Fruit fly (Drosophila melanogaster): Measurements from ENCODE around the gene CG17298.

The CG17298 gene

DNA sequence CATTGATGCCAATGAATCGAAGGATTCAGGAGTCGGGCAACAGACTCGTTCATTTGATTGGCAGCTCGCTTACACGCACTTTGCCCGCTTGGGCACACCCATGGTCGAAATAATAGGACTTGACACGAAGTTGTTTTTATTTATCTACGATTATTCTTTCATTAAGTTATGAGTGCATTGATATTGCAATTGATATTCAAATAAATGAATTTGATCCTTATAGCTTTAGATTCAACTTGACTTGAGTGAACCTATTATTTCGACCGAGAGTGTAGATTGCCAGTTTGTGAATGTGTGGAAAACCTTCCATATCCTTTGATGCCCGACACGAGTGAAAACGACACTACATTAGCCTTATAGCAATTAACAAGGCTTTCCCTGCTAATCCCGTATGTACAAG lies 47.5 kb downstream of the CG17298 start (continued):
- no peak for TF ChIP-seq CG15479 (GFP tag; optimal IDR thresholded peaks at IDR 0.05)
- no peak for TF ChIP-seq CG10565 (GFP tag; optimal IDR thresholded peaks at IDR 0.05)
- TF ChIP-seq CG12942 (GFP tag; optimal IDR thresholded peaks at IDR 0.05), result peak; percentile 15
- TF ChIP-seq ATbp (GFP tag; optimal IDR thresholded peaks at IDR 0.05), result peak; percentile 49
- TF ChIP-seq CG7786 (GFP tag; optimal IDR thresholded peaks at IDR 0.05), result peak; percentile 51
- TF ChIP-seq fd96Cb (tag; optimal IDR thresholded peaks at IDR 0.05), result no peak
- TF ChIP-seq CG10431 (GFP tag; optimal IDR thresholded peaks at IDR 0.05), result no peak
- TF ChIP-seq CG6791 (GFP tag; IDR thresholded peaks at IDR 0.05; ENCODE audit: partially characterized antibody), result no peak
- TF ChIP-seq oc (tag; optimal IDR thresholded peaks at IDR 0.05), result no peak
- TF ChIP-seq lab (GFP tag; optimal IDR thresholded peaks at IDR 0.05), result peak; percentile 45
- peak; percentile 51 for TF ChIP-seq fd102C (GFP tag; optimal IDR thresholded peaks at IDR 0.05)
- TF ChIP-seq pnt (GFP tag; optimal IDR thresholded peaks at IDR 0.05), result peak; percentile 36
- TF ChIP-seq otp (GFP tag; IDR thresholded peaks at IDR 0.05), result peak; percentile 49; the same call in 1 of the 3 replicates
- TF ChIP-seq ci (GFP tag; IDR thresholded peaks at IDR 0.05), result peak; percentile 84; the same call in 2 of the 3 replicates
- no peak for TF ChIP-seq lmd (GFP tag; IDR thresholded peaks at IDR 0.05)
- no peak for TF ChIP-seq Trl (optimal IDR thresholded peaks at IDR 0.05)
- TF ChIP-seq Trl (GFP tag; optimal IDR thresholded peaks at IDR 0.05), result peak; percentile 14
- TF ChIP-seq pho (GFP tag; optimal IDR thresholded peaks at IDR 0.05), result no peak
- TF ChIP-seq Atf6 (GFP tag; IDR thresholded peaks at IDR 0.05), result peak; percentile 52; the same call in 1 of the 2 replicates
- TF ChIP-seq chn (GFP tag; optimal IDR thresholded peaks at IDR 0.05), result peak; percentile 54
- no peak for TF ChIP-seq sc (optimal IDR thresholded peaks at IDR 0.05)
- peak; percentile 14 for TF ChIP-seq sc (GFP tag; optimal IDR thresholded peaks at IDR 0.05)
- peak; percentile 57 for TF ChIP-seq CG7556 (GFP tag; optimal IDR thresholded peaks at IDR 0.05)
- TF ChIP-seq Tbp (GFP tag; optimal IDR thresholded peaks at IDR 0.05), result no peak
- no peak for TF ChIP-seq Hmx (GFP tag; optimal IDR thresholded peaks at IDR 0.05)
- TF ChIP-seq usp (GFP tag; optimal IDR thresholded peaks at IDR 0.05), result no peak
- peak; percentile 48 for TF ChIP-seq Chrac-16 (GFP tag; optimal IDR thresholded peaks at IDR 0.05)
- TF ChIP-seq CG6689 (GFP tag; IDR thresholded peaks at IDR 0.05), result 0 out of 2 replicates have a peak, but pooled peaks have one; percentile 16
- TF ChIP-seq prd (optimal IDR thresholded peaks at IDR 0.05), result no peak
- TF ChIP-seq prd (GFP tag; IDR thresholded peaks at IDR 0.05), result peak; percentile 68; the same call in 2 of the 3 replicates
- no peak for TF ChIP-seq tup (GFP tag; optimal IDR thresholded peaks at IDR 0.05)
- no peak for TF ChIP-seq yki (optimal IDR thresholded peaks at IDR 0.05)
- peak; percentile 70 for TF ChIP-seq CG14014 (GFP tag; IDR thresholded peaks at IDR 0.05)
- peak; percentile 41; the same call in 1 of the 3 replicates for TF ChIP-seq CG7357 (GFP tag; IDR thresholded peaks at IDR 0.05)
- peak; percentile 15 for TF ChIP-seq Spps (tag; optimal IDR thresholded peaks at IDR 0.05)
- TF ChIP-seq trem (tag; optimal IDR thresholded peaks at IDR 0.05), result peak; percentile 58
- TF ChIP-seq CG8924 (tag; optimal IDR thresholded peaks at IDR 0.05), result peak; percentile 69
- TF ChIP-seq CG11695 (GFP tag; IDR thresholded peaks at IDR 0.05), result peak; percentile 61; the same call in 1 of the 3 replicates
- peak; percentile 64 for TF ChIP-seq Sox102F (GFP tag; optimal IDR thresholded peaks at IDR 0.05)
- peak; percentile 48 for TF ChIP-seq HLH3B (GFP tag; IDR thresholded peaks at IDR 0.05)
- TF ChIP-seq CG12391 (tag; optimal IDR thresholded peaks at IDR 0.05), result peak; percentile 77
- TF ChIP-seq HLHmδ (GFP tag; optimal IDR thresholded peaks at IDR 0.05), result no peak
- TF ChIP-seq hbn (GFP tag; IDR thresholded peaks at IDR 0.05; ENCODE audit: partially characterized antibody), result no peak
- TF ChIP-seq dmrt99B (tag; optimal IDR thresholded peaks at IDR 0.05), result peak; percentile 66
- no peak for TF ChIP-seq Hr39 (optimal IDR thresholded peaks at IDR 0.05)
- peak; percentile 37 for TF ChIP-seq kah (GFP tag; optimal IDR thresholded peaks at IDR 0.05)
- no peak for TF ChIP-seq ab (GFP tag; optimal IDR thresholded peaks at IDR 0.05)
- peak; percentile 31 to 41 for TF ChIP-seq Pdp1 (GFP tag; optimal IDR thresholded peaks at IDR 0.05)
- peak; percentile 25 for TF ChIP-seq CG8089 (GFP tag; optimal IDR thresholded peaks at IDR 0.05)
- TF ChIP-seq tx (GFP tag; optimal IDR thresholded peaks at IDR 0.05), result no peak
- 0 out of 2 replicates have a peak, but pooled peaks have one; percentile 19 for TF ChIP-seq vvl (GFP tag; IDR thresholded peaks at IDR 0.05)
- no peak for TF ChIP-seq MESR4 (GFP tag; optimal IDR thresholded peaks at IDR 0.05)

All from whole organism, embryonic.